Worm (Caenorhabditis elegans): ENCODE data around the gene str-41.

The str-41 gene

DNA sequence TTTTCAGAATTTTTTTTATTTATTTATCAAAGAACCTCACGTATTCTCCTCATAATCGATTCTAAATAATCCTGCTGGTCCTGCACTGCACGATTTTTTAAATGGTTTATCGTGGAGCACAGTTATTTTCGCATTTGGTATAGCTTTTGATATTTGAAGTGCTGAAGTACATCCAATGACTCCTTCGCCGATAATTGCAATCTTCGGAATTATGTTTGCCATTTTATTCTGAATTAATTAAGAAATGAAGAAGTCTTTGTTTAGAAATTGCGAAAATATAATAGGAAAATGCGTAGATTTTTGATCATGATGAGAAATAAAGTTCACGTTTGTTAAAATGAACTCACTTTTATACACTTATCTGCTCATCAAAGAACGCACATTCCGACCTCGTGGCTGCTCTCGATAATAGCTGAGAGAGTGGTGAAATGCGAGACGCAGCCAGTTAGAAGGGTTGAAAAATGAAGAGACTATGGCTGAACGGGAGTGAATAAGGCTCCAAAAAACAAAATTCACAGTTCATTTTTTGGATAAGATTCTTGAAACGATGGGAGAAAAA is 23.1 kb downstream of the str-41 start:
- TF ChIP-seq nhr-237 (tag; optimal IDR thresholded peaks at IDR 0.05) (no peak), unc-120 (tag; optimal IDR thresholded peaks at IDR 0.05; ENCODE audit: poor library complexity, severe bottlenecking) (no peak), mls-2 (tag; optimal IDR thresholded peaks at IDR 0.05) (no peak), drap-1 (GFP tag; optimal IDR thresholded peaks at IDR 0.05) (no peak), sem-2 (GFP tag; optimal IDR thresholded peaks at IDR 0.05) (no peak), ceh-43 (GFP tag; optimal IDR thresholded peaks at IDR 0.05) (no peak), bed-3 (GFP tag; optimal IDR thresholded peaks at IDR 0.05) (no peak), nhr-2 (tag; optimal IDR thresholded peaks at IDR 0.05) (no peak), sptf-1 (tag; optimal IDR thresholded peaks at IDR 0.05) (no peak), lin-32 (GFP tag; optimal IDR thresholded peaks at IDR 0.05) (no peak), nhr-76 (tag; optimal IDR thresholded peaks at IDR 0.05) (no peak)

ce11 chrV:7435376-7436204 is 23.8 kb downstream of the str-41 start, which contains the start of the genes ddo-2 and F25E5.8:
Gene ddo-2, minus strand, starts transcription at chrV:7435705.
Gene F25E5.8, plus strand, starts transcription at chrV:7435930.
- TF ChIP-seq M03D4.4 (tag; optimal IDR thresholded peaks at IDR 0.05) (no peak), unc-120 (tag; optimal IDR thresholded peaks at IDR 0.05; ENCODE audit: poor library complexity, severe bottlenecking) (no peak), ceh-39 (tag; optimal IDR thresholded peaks at IDR 0.05) (no peak), nhr-28 (tag; optimal IDR thresholded peaks at IDR 0.05) (no peak), mls-2 (tag; optimal IDR thresholded peaks at IDR 0.05) (no peak), ztf-11 (tag; optimal IDR thresholded peaks at IDR 0.05) (no peak), elt-3 (tag; optimal IDR thresholded peaks at IDR 0.05) (no peak), lin-13 (tag; optimal IDR thresholded peaks at IDR 0.05) (no peak), nhr-2 (tag; optimal IDR thresholded peaks at IDR 0.05) (no peak), nhr-12 (tag; optimal IDR thresholded peaks at IDR 0.05) (no peak), cnd-1 (tag; optimal IDR thresholded peaks at IDR 0.05) (no peak), hlh-1 (tag; optimal IDR thresholded peaks at IDR 0.05) (no peak), lsy-2 (tag; optimal IDR thresholded peaks at IDR 0.05) (no peak)

DNA sequence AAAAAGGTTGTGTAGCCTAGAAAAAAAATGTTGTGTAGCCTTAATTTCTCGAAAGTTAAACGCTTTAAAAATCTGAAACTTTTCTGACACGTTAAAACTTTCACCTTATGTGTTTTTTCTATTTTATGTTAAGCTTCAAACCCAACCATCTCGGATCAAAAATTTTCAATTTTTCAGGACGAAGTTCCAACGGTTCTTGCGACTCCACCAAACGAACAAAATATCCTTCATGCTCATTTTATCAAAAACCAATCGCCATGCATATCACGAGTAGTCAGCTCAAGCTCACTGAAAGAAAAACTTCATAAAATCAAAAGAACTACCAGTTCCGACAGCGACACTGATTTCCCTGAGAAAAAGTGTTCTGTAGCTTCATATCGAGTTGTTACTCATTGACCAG is 24.7 kb downstream of the str-41 start:
- no peak for TF ChIP-seq lin-13 (tag; optimal IDR thresholded peaks at IDR 0.05)
- TF ChIP-seq sem-2 (GFP tag; optimal IDR thresholded peaks at IDR 0.05): no peak
- TF ChIP-seq mep-1 (tag; optimal IDR thresholded peaks at IDR 0.05): no peak
- no peak for TF ChIP-seq ham-2 (GFP tag; optimal IDR thresholded peaks at IDR 0.05)

DNA sequence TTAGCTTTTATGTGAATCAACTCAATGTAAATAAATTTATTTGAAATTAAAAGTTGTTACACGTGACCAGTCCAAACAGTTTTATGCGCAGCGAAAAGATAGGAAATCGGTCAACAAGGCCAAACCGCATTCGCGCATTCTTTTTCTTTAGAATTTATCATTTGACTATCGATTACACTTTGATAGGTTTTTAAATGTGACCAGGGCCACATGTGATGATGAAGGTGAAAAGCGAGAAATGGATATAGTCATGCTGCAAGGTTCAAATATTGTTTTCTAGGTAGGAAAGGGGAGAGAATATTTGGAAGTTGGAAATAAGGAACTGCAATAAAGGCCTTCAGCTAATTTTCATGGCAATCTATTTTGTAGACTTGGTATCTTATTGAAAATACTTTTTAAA is 25.1 kb downstream of the str-41 start:
- no peak for TF ChIP-seq cnd-1 (tag; optimal IDR thresholded peaks at IDR 0.05)
- no peak for TF ChIP-seq hlh-1 (tag; optimal IDR thresholded peaks at IDR 0.05)
- no peak for TF ChIP-seq snpc-4 (tag; optimal IDR thresholded peaks at IDR 0.05)
- TF ChIP-seq ceh-83 (GFP tag; optimal IDR thresholded peaks at IDR 0.05): no peak
- TF ChIP-seq nhr-12 (tag; optimal IDR thresholded peaks at IDR 0.05): no peak
- TF ChIP-seq elt-3 (tag; optimal IDR thresholded peaks at IDR 0.05): no peak
- no peak for TF ChIP-seq unc-62 (GFP tag; optimal IDR thresholded peaks at IDR 0.05)
- TF ChIP-seq sptf-1 (tag; optimal IDR thresholded peaks at IDR 0.05): no peak
- no peak for TF ChIP-seq lin-32 (GFP tag; optimal IDR thresholded peaks at IDR 0.05)
- no peak for TF ChIP-seq lsy-2 (tag; optimal IDR thresholded peaks at IDR 0.05)
- no peak for TF ChIP-seq ceh-39 (tag; optimal IDR thresholded peaks at IDR 0.05)
- TF ChIP-seq lin-13 (tag; optimal IDR thresholded peaks at IDR 0.05): no peak
- no peak for TF ChIP-seq sem-2 (GFP tag; optimal IDR thresholded peaks at IDR 0.05)
- TF ChIP-seq mep-1 (tag; optimal IDR thresholded peaks at IDR 0.05): no peak
- TF ChIP-seq mls-2 (tag; optimal IDR thresholded peaks at IDR 0.05): no peak
- TF ChIP-seq blmp-1 (tag; optimal IDR thresholded peaks at IDR 0.05): no peak
- no peak for TF ChIP-seq unc-120 (tag; optimal IDR thresholded peaks at IDR 0.05; ENCODE audit: poor library complexity, severe bottlenecking)
- TF ChIP-seq mab-5 (tag; optimal IDR thresholded peaks at IDR 0.05): no peak
- TF ChIP-seq flh-1 (GFP tag; optimal IDR thresholded peaks at IDR 0.05): no peak
- no peak for TF ChIP-seq unc-39 (tag; optimal IDR thresholded peaks at IDR 0.05)

DNA sequence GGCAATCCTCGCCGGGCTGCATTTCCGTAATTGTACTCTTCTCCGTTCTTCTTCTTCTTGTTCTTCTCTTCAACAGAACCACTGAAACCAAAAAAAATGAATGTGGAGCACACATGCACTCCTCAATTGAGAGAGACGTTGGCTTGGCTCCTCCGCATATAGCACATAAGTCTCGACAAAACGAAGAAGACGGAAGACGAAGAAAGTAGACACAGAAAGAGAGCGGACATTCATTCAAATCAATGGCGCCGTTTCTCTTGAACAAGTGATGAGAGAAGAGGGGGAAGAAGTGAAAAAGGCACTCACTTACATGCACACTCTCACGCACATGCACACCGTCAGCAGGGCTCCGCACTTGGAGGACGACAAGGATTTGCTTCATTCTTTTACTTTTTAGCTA is 25.7 kb downstream of the str-41 start, which contains the start of gene F25E5.9:
F25E5.9 (minus strand) TSS at position 382 of the 400 bp plus-strand sequence.
- TF ChIP-seq lsy-2 (tag; optimal IDR thresholded peaks at IDR 0.05): no peak
- no peak for TF ChIP-seq nhr-76 (tag; optimal IDR thresholded peaks at IDR 0.05)
- TF ChIP-seq sem-2 (GFP tag; optimal IDR thresholded peaks at IDR 0.05): no peak
- TF ChIP-seq lin-13 (tag; optimal IDR thresholded peaks at IDR 0.05): no peak
- no peak for TF ChIP-seq bed-3 (GFP tag; optimal IDR thresholded peaks at IDR 0.05)
